Fruit fly (Drosophila melanogaster) whole organism, embryonic: ENCODE data around the gene CG4382.

ENCODE experiments used
- Adf1 ChIP-seq: fragments of 200-800 bp; sonication (Bioruptor generic); IDR thresholded peaks from 2 replicates; pipeline ENCODE4 v1.3.6; 2022; ENCODE audit warnings: missing biosample characterization, missing genetic modification characterization
- Antp ChIP-seq: fragments of 200-800 bp; sonication (Bioruptor generic); optimal IDR thresholded peaks from 3 replicates; lab custom pipeline; 2016; ENCODE audit warnings: missing biosample characterization, missing genetic modification characterization
- C15 ChIP-seq: fragments of 200-800 bp; sonication (Bioruptor generic); IDR thresholded peaks from 3 replicates; pipeline ENCODE4 v1.3.6; 2022; ENCODE audit warnings: missing biosample characterization, missing genetic modification characterization
- CG10321 ChIP-seq: fragments of 200-800 bp; sonication (Bioruptor generic); IDR thresholded peaks from 2 replicates; pipeline ENCODE4 v1.3.6; 2022; ENCODE audit warnings: missing biosample characterization, missing genetic modification characterization
- CG10959 ChIP-seq: fragments of 200-800 bp; sonication (Bioruptor generic); IDR thresholded peaks from 2 replicates; pipeline ENCODE4 v1.3.6; 2022; ENCODE audit warnings: missing biosample characterization, missing genetic modification characterization
- CG11085 ChIP-seq: fragments of 200-800 bp; sonication (Bioruptor generic); IDR thresholded peaks from 2 replicates; pipeline ENCODE4 v1.3.6; 2022; ENCODE audit warnings: missing biosample characterization, missing genetic modification characterization
- CG11560 ChIP-seq: fragments of 200-800 bp; sonication (Bioruptor generic); IDR thresholded peaks from 3 replicates; pipeline ENCODE4 v1.3.6; 2022; ENCODE audit warnings: missing biosample characterization, missing genetic modification characterization
- CG12071 ChIP-seq: fragments of 200-800 bp; sonication (Bioruptor generic); optimal IDR thresholded peaks from 3 replicates; lab custom pipeline; 2018; ENCODE audit warnings: missing biosample characterization, mild to moderate bottlenecking, missing genetic modification characterization
- CG12299 ChIP-seq: fragments of 200-800 bp; sonication (Bioruptor generic); optimal IDR thresholded peaks from 2 replicates; lab custom pipeline; 2018; ENCODE audit warnings: missing biosample characterization, mild to moderate bottlenecking, missing genetic modification characterization
- CG13296 ChIP-seq: fragments of 200-800 bp; sonication (Bioruptor generic); optimal IDR thresholded peaks from 3 replicates; lab custom pipeline; 2018; ENCODE audit warnings: missing biosample characterization, mild to moderate bottlenecking, missing genetic modification characterization
- CG15601 ChIP-seq: fragments of 200-800 bp; sonication (Bioruptor generic); optimal IDR thresholded peaks from 3 replicates; lab custom pipeline; 2019; ENCODE audit warnings: missing biosample characterization, mild to moderate bottlenecking, missing genetic modification characterization, moderate library complexity
- CG17328 ChIP-seq: fragments of 200-800 bp; sonication (Bioruptor generic); IDR thresholded peaks from 2 replicates; pipeline ENCODE4 v1.3.6; 2022; ENCODE audit warnings: missing biosample characterization, missing genetic modification characterization
- CG17361 ChIP-seq: fragments of 200-800 bp; sonication (Bioruptor generic); IDR thresholded peaks from 3 replicates; pipeline ENCODE4 v1.3.6; 2022; ENCODE audit warnings: missing biosample characterization, missing genetic modification characterization
- CG18011 ChIP-seq: fragments of 200-800 bp; sonication (Bioruptor generic); optimal IDR thresholded peaks from 2 replicates; lab custom pipeline; 2017; ENCODE audit warnings: missing biosample characterization, missing genetic modification characterization, mild to moderate bottlenecking, moderate library complexity, missing genotype
- CG18619 ChIP-seq: fragments of 200-800 bp; sonication (Bioruptor generic); optimal IDR thresholded peaks from 3 replicates; lab custom pipeline; 2017; ENCODE audit warnings: missing biosample characterization, mild to moderate bottlenecking, missing genetic modification characterization
- CG2712 ChIP-seq: fragments of 200-800 bp; optimal IDR thresholded peaks from 3 replicates; lab custom pipeline; 2019; ENCODE audit warnings: missing biosample characterization, mild to moderate bottlenecking, missing genetic modification characterization, moderate library complexity
- CG31224 ChIP-seq: fragments of 200-800 bp; sonication (Bioruptor generic); IDR thresholded peaks from 2 replicates; pipeline ENCODE4 v1.3.6; 2022; ENCODE audit warnings: missing biosample characterization, missing genetic modification characterization
- CG6683 ChIP-seq: fragments of 200-800 bp; sonication (Bioruptor generic); optimal IDR thresholded peaks from 2 replicates; lab custom pipeline; 2017; ENCODE audit warnings: missing biosample characterization, mild to moderate bottlenecking, missing genetic modification characterization, missing genetic modification reagents
- CG7987 ChIP-seq: fragments of 200-800 bp; sonication (Bioruptor generic); optimal IDR thresholded peaks from 2 replicates; lab custom pipeline; 2018; ENCODE audit warnings: missing biosample characterization, mild to moderate bottlenecking, missing genetic modification characterization, moderate library complexity
- CG9876 ChIP-seq: fragments of 200-800 bp; sonication (Bioruptor generic); optimal IDR thresholded peaks from 2 replicates; lab custom pipeline; 2016; ENCODE audit warnings: missing biosample characterization, missing genetic modification characterization
- CG9932 ChIP-seq: fragments of 200-800 bp; sonication (Bioruptor generic); IDR thresholded peaks from 2 replicates; pipeline ENCODE4 v1.3.6; 2022; ENCODE audit warnings: missing biosample characterization, missing genetic modification characterization
- CHES-1-like ChIP-seq: fragments of 200-800 bp; sonication (Bioruptor generic); optimal IDR thresholded peaks from 2 replicates; lab custom pipeline; 2016; ENCODE audit warnings: missing biosample characterization, missing genetic modification characterization
- D19B ChIP-seq: fragments of 200-800 bp; sonication (Bioruptor generic); optimal IDR thresholded peaks from 2 replicates; lab custom pipeline; 2017; ENCODE audit warnings: missing biosample characterization, mild to moderate bottlenecking, missing genetic modification characterization
- H15 ChIP-seq: fragments of 200-800 bp; sonication (Bioruptor generic); IDR thresholded peaks from 3 replicates; pipeline ENCODE4 v1.3.6; 2022; ENCODE audit warnings: missing biosample characterization, missing genetic modification characterization
- HLHmδ ChIP-seq: fragments of 200-800 bp; sonication (Bioruptor generic); optimal IDR thresholded peaks from 2 replicates; lab custom pipeline; 2018; ENCODE audit warnings: missing biosample characterization, mild to moderate bottlenecking, missing genetic modification characterization, moderate library complexity
- Hand ChIP-seq: fragments of 200-800 bp; sonication (Bioruptor generic); optimal IDR thresholded peaks from 2 replicates; lab custom pipeline; 2017; ENCODE audit warnings: mild to moderate bottlenecking, missing biosample characterization, missing genetic modification reagents, missing genetic modification characterization
- Hsf ChIP-seq: fragments of 200-800 bp; sonication (Bioruptor generic); optimal IDR thresholded peaks from 3 replicates; lab custom pipeline; 2016; ENCODE audit warnings: missing biosample characterization, missing genetic modification characterization
- PHDP ChIP-seq: fragments of 200-800 bp; sonication (Bioruptor generic); optimal IDR thresholded peaks from 3 replicates; lab custom pipeline; 2018; ENCODE audit warnings: missing biosample characterization, mild to moderate bottlenecking, missing genetic modification characterization, moderate library complexity
- Side ChIP-seq: fragments of 200-800 bp; sonication (Bioruptor generic); optimal IDR thresholded peaks from 2 replicates; lab custom pipeline; 2016; ENCODE audit warnings: missing biosample characterization, missing genetic modification characterization
- Sry-β ChIP-seq: fragments of 200-800 bp; sonication (Bioruptor generic); optimal IDR thresholded peaks from 2 replicates; lab custom pipeline; 2018; ENCODE audit warnings: missing biosample characterization, mild to moderate bottlenecking, missing genetic modification characterization, moderate library complexity
- Stat92E ChIP-seq, 3 experiments: fragments of >200 bp in 2 of 3; fragments of 200-800 bp in 1 of 3; sonication (Bioruptor generic) in 1 of 3; optimal IDR thresholded peaks; 2 replicates each; lab custom pipeline; 2017 to 2019; ENCODE audit warnings: missing biosample characterization in 3 of 3, missing genetic modification characterization in 3 of 3, mild to moderate bottlenecking in 1 of 3, moderate library complexity in 1 of 3
- Tbp ChIP-seq: fragments of >200 bp; optimal IDR thresholded peaks from 2 replicates; lab custom pipeline; 2018; ENCODE audit warnings: missing biosample characterization, missing genetic modification characterization
- Xbp1 ChIP-seq: fragments of 200-800 bp; sonication (Bioruptor generic); optimal IDR thresholded peaks from 3 replicates; lab custom pipeline; 2016; ENCODE audit warnings: missing biosample characterization, mild to moderate bottlenecking, missing genetic modification characterization
- cato ChIP-seq: fragments of 200-800 bp; sonication (Bioruptor generic); optimal IDR thresholded peaks from 2 replicates; lab custom pipeline; 2016; ENCODE audit warnings: missing biosample characterization, missing genetic modification characterization, borderline replicate concordance
- dmrt99B ChIP-seq: fragments of 200-800 bp; sonication (Bioruptor generic); optimal IDR thresholded peaks from 2 replicates; lab custom pipeline; 2018; ENCODE audit warnings: missing biosample characterization, mild to moderate bottlenecking, missing genetic modification characterization, moderate library complexity
- dpn ChIP-seq, 2 experiments: fragments of 200-800 bp; sonication (Bioruptor generic); optimal IDR thresholded peaks; 3 replicates each; lab custom pipeline; 2016; ENCODE audit warnings: missing biosample characterization in 2 of 2, missing genetic modification characterization in 2 of 2
- ems ChIP-seq: fragments of 200-800 bp; sonication (Bioruptor generic); optimal IDR thresholded peaks from 3 replicates; lab custom pipeline; 2016; ENCODE audit warnings: missing biosample characterization, missing genetic modification characterization
- eyg ChIP-seq: fragments of 200-800 bp; sonication (Bioruptor generic); optimal IDR thresholded peaks from 3 replicates; lab custom pipeline; 2016; ENCODE audit warnings: missing biosample characterization, missing genetic modification characterization
- gcm2 ChIP-seq: fragments of 200-800 bp; sonication (Bioruptor generic); optimal IDR thresholded peaks from 2 replicates; lab custom pipeline; 2016; ENCODE audit warnings: missing biosample characterization, missing genetic modification characterization
- gsb ChIP-seq: fragments of 200-800 bp; sonication (Bioruptor generic); IDR thresholded peaks from 2 replicates; pipeline ENCODE4 v1.3.6; 2022; ENCODE audit warnings: missing biosample characterization, missing genetic modification characterization
- gt ChIP-seq: fragments of 200-800 bp; sonication (Bioruptor generic); IDR thresholded peaks from 2 replicates; pipeline ENCODE4 v1.3.6; 2022; ENCODE audit warnings: missing biosample characterization, missing genetic modification characterization
- her ChIP-seq: fragments of 200-800 bp; sonication (Bioruptor generic); optimal IDR thresholded peaks from 2 replicates; lab custom pipeline; 2016; ENCODE audit warnings: missing biosample characterization, missing genetic modification characterization
- insv ChIP-seq, 2 experiments: fragments of 200-800 bp; sonication (Bioruptor generic); optimal IDR thresholded peaks; 3 replicates each; lab custom pipeline; 2016 to 2018; ENCODE audit warnings: missing biosample characterization in 2 of 2, missing genetic modification characterization in 2 of 2
- maf-S ChIP-seq: fragments of 200-800 bp; sonication (Bioruptor generic); optimal IDR thresholded peaks from 2 replicates; lab custom pipeline; 2016; ENCODE audit warnings: missing biosample characterization, missing genetic modification characterization
- odd ChIP-seq: fragments of 200-800 bp; sonication (Bioruptor generic); optimal IDR thresholded peaks from 2 replicates; lab custom pipeline; 2017; ENCODE audit warnings: missing biosample characterization, mild to moderate bottlenecking, missing genetic modification characterization
- org-1 ChIP-seq: fragments of 200-800 bp; sonication (Bioruptor generic); optimal IDR thresholded peaks from 2 replicates; lab custom pipeline; 2017; ENCODE audit warnings: missing biosample characterization, missing genetic modification characterization
- phol ChIP-seq: fragments of 200-800 bp; sonication (Bioruptor generic); optimal IDR thresholded peaks from 3 replicates; lab custom pipeline; 2018; ENCODE audit warnings: missing biosample characterization, mild to moderate bottlenecking, missing genetic modification characterization, moderate library complexity
- prd ChIP-seq, 3 experiments: fragments of >200 bp in 2 of 3; fragments of 200-800 bp in 1 of 3; sonication (Bioruptor generic) in 1 of 3; optimal IDR thresholded peaks in 2 of 3; IDR thresholded peaks in 1 of 3; 2 replicates in 2 of 3; 3 replicates in 1 of 3; pipeline versions ENCODE4 v1.3.6 to Lab custom; 2017 to 2022; ENCODE audit warnings: missing biosample characterization in 1 of 3, missing genetic modification characterization in 1 of 3
- sna ChIP-seq: fragments of 200-800 bp; sonication (Bioruptor generic); IDR thresholded peaks from 2 replicates; pipeline ENCODE4 v1.3.6; 2022; ENCODE audit warnings: missing biosample characterization, missing genetic modification characterization; ENCODE audit not compliant: partially characterized antibody

CG4382 gene

dm6 chr2L:9633811-9634436 is 33.3 kb upstream of the CG4382 start, which contains the start of gene Apoltp (continued):
- no peak for TF ChIP-seq HLHmδ (GFP tag; lab: Kevin White, UChicago)
- peak; percentile 70 for TF ChIP-seq CG17328 (GFP tag; lab: Robert Waterston, UW)
- TF ChIP-seq CG2712: peak; percentile 79
- TF ChIP-seq gsb: peak; percentile 64
- peak; percentile 50; the same call in 1 of the 2 replicates for TF ChIP-seq Adf1 (GFP tag; lab: Robert Waterston, UW)
- no peak for TF ChIP-seq CG6683 (GFP tag; lab: Kevin White, UChicago)
- TF ChIP-seq CG13296: peak; percentile 72
- TF ChIP-seq Tbp (GFP tag; lab: Kevin White, UChicago): no peak
- no peak for TF ChIP-seq cato (GFP tag; lab: Kevin White, UChicago)
- TF ChIP-seq Xbp1: peak; percentile 48
- peak; percentile 16 for TF ChIP-seq CG12071 (GFP tag; lab: Kevin White, UChicago)
- peak; percentile 63 for TF ChIP-seq org-1 (GFP tag; lab: Kevin White, UChicago)
- peak; percentile 46 for TF ChIP-seq CG15601 (tag; lab: Kevin White, UChicago)
- TF ChIP-seq CG10959 (GFP tag; lab: Robert Waterston, UW): peak; percentile 51; the same call in 1 of the 2 replicates
- TF ChIP-seq CHES-1-like: no peak
- peak; percentile 38 for TF ChIP-seq odd (GFP tag; lab: Kevin White, UChicago)
- TF ChIP-seq phol (tag; lab: Kevin White, UChicago): peak; percentile 64
- TF ChIP-seq Stat92E (GFP tag; optimal IDR thresholded peaks at IDR 0.05; lab: Kevin White, UChicago): no peak
- TF ChIP-seq sna (GFP tag; lab: Robert Waterston, UW): no peak
- TF ChIP-seq maf-S (GFP tag; lab: Kevin White, UChicago): no peak
- peak; percentile 58 for TF ChIP-seq CG31224 (GFP tag; lab: Robert Waterston, UW)
- TF ChIP-seq CG18011 (GFP tag; lab: Kevin White, UChicago): no peak
- no peak for TF ChIP-seq her (GFP tag; lab: Kevin White, UChicago)
- TF ChIP-seq CG10321 (GFP tag; lab: Robert Waterston, UW): no peak
- peak; percentile 44 for TF ChIP-seq gcm2
- peak; percentile 19 for TF ChIP-seq Hsf (GFP tag; lab: Kevin White, UChicago)
- TF ChIP-seq CG17361 (GFP tag; lab: Robert Waterston, UW): no peak; the same call in 2 of the 3 replicates
- TF ChIP-seq prd (optimal IDR thresholded peaks at IDR 0.05; lab: Kevin White, UChicago): no peak
- peak; percentile 82 for TF ChIP-seq prd (GFP tag; IDR thresholded peaks at IDR 0.05; lab: Robert Waterston, UW)
- peak; percentile 76 for TF ChIP-seq Hand
- peak; percentile 12 for TF ChIP-seq Side
- no peak for TF ChIP-seq CG9876 (GFP tag; lab: Kevin White, UChicago)
- TF ChIP-seq Sry-β (GFP tag; lab: Kevin White, UChicago): no peak
- TF ChIP-seq CG11085 (GFP tag; lab: Robert Waterston, UW): peak; percentile 60
- TF ChIP-seq H15 (GFP tag; lab: Robert Waterston, UW): peak; percentile 60; the same call in 2 of the 3 replicates
- TF ChIP-seq insv (GFP tag; optimal IDR thresholded peaks at IDR 0.05; lab: Kevin White, UChicago): no peak
- peak; percentile 29 to 63 for TF ChIP-seq dpn (GFP tag; optimal IDR thresholded peaks at IDR 0.05; lab: Kevin White, UChicago)
- TF ChIP-seq D19B (GFP tag; lab: Kevin White, UChicago): peak; percentile 63
- TF ChIP-seq eyg: no peak
- no peak for TF ChIP-seq gt (GFP tag; lab: Robert Waterston, UW)
- peak; percentile 46 for TF ChIP-seq ems
- TF ChIP-seq CG11560: peak; percentile 62; the same call in 2 of the 3 replicates
- TF ChIP-seq PHDP: peak; percentile 63
- TF ChIP-seq Antp (GFP tag; lab: Kevin White, UChicago): no peak
- TF ChIP-seq dmrt99B (tag; lab: Kevin White, UChicago): peak; percentile 83
- no peak for TF ChIP-seq CG12299 (tag; lab: Kevin White, UChicago)
- TF ChIP-seq CG18619 (GFP tag; lab: Kevin White, UChicago): peak; percentile 54
- TF ChIP-seq C15 (GFP tag; lab: Robert Waterston, UW): 0 out of 3 replicates have a peak, but pooled peaks have one; percentile 32
- peak; percentile 63 for TF ChIP-seq CG9932 (GFP tag; lab: Robert Waterston, UW)
- TF ChIP-seq CG7987 (GFP tag; lab: Kevin White, UChicago): peak; percentile 14
